Worm (Caenorhabditis elegans) whole organism, mixed stage, embryonic: Measurements from ENCODE around the gene B0310.6.

Experiments
- bed-3 ChIP-seq: fragments of 200-800 bp; sonication (Bioruptor generic); optimal IDR thresholded peaks from 3 replicates; lab custom pipeline; 2018; ENCODE audit warnings: mild to moderate bottlenecking, missing genetic modification characterization, moderate library complexity, missing compliant biosample characterization
- blmp-1 ChIP-seq: fragments of 150-350 bp; optimal IDR thresholded peaks from 2 replicates; lab custom pipeline; 2014; ENCODE audit warnings: missing biosample characterization, missing genetic modification characterization
- cnd-1 ChIP-seq: fragments of 200-800 bp; sonication (Bioruptor generic); optimal IDR thresholded peaks from 2 replicates; lab custom pipeline; 2018; ENCODE audit warnings: mild to moderate bottlenecking, missing genetic modification characterization, missing compliant biosample characterization
- drap-1 ChIP-seq: fragments of 200-800 bp; sonication (Bioruptor generic); optimal IDR thresholded peaks from 3 replicates; lab custom pipeline; 2018; ENCODE audit warnings: mild to moderate bottlenecking, missing genetic modification characterization, missing compliant biosample characterization
- nhr-2 ChIP-seq: fragments of 150-350 bp; optimal IDR thresholded peaks from 2 replicates; lab custom pipeline; 2014; ENCODE audit warnings: missing biosample characterization, missing genetic modification characterization
- unc-39 ChIP-seq: fragments of 150-350 bp; optimal IDR thresholded peaks from 2 replicates; lab custom pipeline; 2014; ENCODE audit warnings: missing biosample characterization, missing genetic modification characterization

ce11 chrX:504046-504843 is 26.6 kb downstream of the B0310.6 start:
- TF ChIP-seq drap-1: no peak
- TF ChIP-seq bed-3 (GFP tag; lab: Kevin White, UChicago): no peak
- no peak for TF ChIP-seq unc-39 (tag; lab: Kevin White, UChicago)
- no peak for TF ChIP-seq cnd-1
- TF ChIP-seq blmp-1: no peak
- TF ChIP-seq nhr-2 (tag; lab: Kevin White, UChicago): no peak
